Fruit fly (Drosophila melanogaster) whole organism, prepupa: ENCODE results near the gene Spn28Db.

Experiments used
- Blimp-1 ChIP-seq: fragments of 200-800 bp; sonication (Bioruptor generic); optimal IDR thresholded peaks from 3 replicates; lab custom pipeline; 2017; ENCODE audit warnings: missing biosample characterization, missing genetic modification characterization, mild to moderate bottlenecking, moderate library complexity, missing genetic modification reagents
- CG10669 ChIP-seq: fragments of 200-800 bp; sonication (Bioruptor generic); optimal IDR thresholded peaks from 3 replicates; lab custom pipeline; 2018; ENCODE audit warnings: missing biosample characterization, mild to moderate bottlenecking, missing genetic modification characterization, moderate library complexity
- CG11294 ChIP-seq: fragments of 200-800 bp; sonication (Bioruptor generic); IDR thresholded peaks from 2 replicates; pipeline ENCODE4 v1.3.6; 2022; ENCODE audit warnings: missing biosample characterization, missing genetic modification characterization
- CG11762 ChIP-seq: fragments of 200-800 bp; sonication (Bioruptor generic); optimal IDR thresholded peaks from 3 replicates; lab custom pipeline; 2016; ENCODE audit warnings: missing biosample characterization, missing genetic modification characterization; ENCODE audit not compliant: insufficient read depth
- CG15336 ChIP-seq: fragments of 200-800 bp; sonication (Bioruptor generic); IDR thresholded peaks from 2 replicates; pipeline ENCODE4 v1.3.6; 2022; ENCODE audit warnings: missing biosample characterization, missing genetic modification characterization
- CG1621 ChIP-seq: fragments of 200-800 bp; sonication (Bioruptor generic); optimal IDR thresholded peaks from 3 replicates; lab custom pipeline; 2018; ENCODE audit warnings: missing biosample characterization, mild to moderate bottlenecking, missing genetic modification characterization
- CG3032 ChIP-seq: fragments of 200-800 bp; optimal IDR thresholded peaks from 2 replicates; lab custom pipeline; 2019; ENCODE audit warnings: missing biosample characterization, mild to moderate bottlenecking, missing genetic modification characterization, moderate library complexity
- CG32006 ChIP-seq: fragments of 200-800 bp; sonication (Bioruptor generic); optimal IDR thresholded peaks from 3 replicates; lab custom pipeline; 2017; ENCODE audit warnings: missing biosample characterization, mild to moderate bottlenecking, missing genetic modification characterization
- CG34406 ChIP-seq: fragments of 200-800 bp; sonication (Bioruptor generic); optimal IDR thresholded peaks from 3 replicates; lab custom pipeline; 2016; ENCODE audit warnings: missing biosample characterization, missing genetic modification characterization
- CG6163 ChIP-seq: fragments of 200-800 bp; sonication (Bioruptor generic); IDR thresholded peaks from 3 replicates; pipeline ENCODE4 v1.3.6; 2022; ENCODE audit warnings: missing biosample characterization, missing genetic modification characterization
- CG6276 ChIP-seq: fragments of 200-800 bp; sonication (Bioruptor generic); optimal IDR thresholded peaks from 2 replicates; lab custom pipeline; 2017; ENCODE audit warnings: missing biosample characterization, mild to moderate bottlenecking, missing genetic modification characterization
- CG6808 ChIP-seq: fragments of 200-800 bp; sonication (Bioruptor generic); optimal IDR thresholded peaks from 3 replicates; lab custom pipeline; 2017; ENCODE audit warnings: missing biosample characterization, missing genetic modification characterization, mild to moderate bottlenecking, moderate library complexity, missing genetic modification reagents
- CG8119 ChIP-seq: fragments of 200-800 bp; sonication (Bioruptor generic); IDR thresholded peaks from 3 replicates; pipeline ENCODE4 v1.3.6; 2022; ENCODE audit warnings: missing biosample characterization, missing genetic modification characterization
- CG8319 ChIP-seq: fragments of 200-800 bp; sonication (Bioruptor generic); optimal IDR thresholded peaks from 3 replicates; lab custom pipeline; 2016; ENCODE audit warnings: missing biosample characterization, missing genetic modification characterization
- CG8632 ChIP-seq: fragments of 200-800 bp; sonication (Bioruptor generic); optimal IDR thresholded peaks from 3 replicates; lab custom pipeline; 2016; ENCODE audit warnings: missing biosample characterization, missing genetic modification characterization
- CG9139 ChIP-seq: fragments of 200-800 bp; sonication (Bioruptor generic); optimal IDR thresholded peaks from 3 replicates; lab custom pipeline; 2017; ENCODE audit warnings: missing biosample characterization, mild to moderate bottlenecking, missing genetic modification characterization
- Eip75B ChIP-seq: fragments of 200-800 bp; sonication (Bioruptor generic); optimal IDR thresholded peaks from 3 replicates; lab custom pipeline; 2016; ENCODE audit warnings: missing biosample characterization, missing genetic modification characterization
- Eip78C ChIP-seq: fragments of 200-800 bp; sonication (Bioruptor generic); peaks from one replicate; lab custom pipeline; 2016; ENCODE audit warnings: missing biosample characterization, missing genetic modification characterization
- Eip93F ChIP-seq: fragments of 200-800 bp; sonication (Bioruptor generic); optimal IDR thresholded peaks from 2 replicates; lab custom pipeline; 2016; ENCODE audit warnings: missing biosample characterization, mild to moderate bottlenecking, missing genetic modification characterization
- Ets21C ChIP-seq: fragments of 200-800 bp; sonication (Bioruptor generic); optimal IDR thresholded peaks from 3 replicates; lab custom pipeline; 2016; ENCODE audit warnings: missing biosample characterization, missing genetic modification characterization
- Gug ChIP-seq: fragments of 200-800 bp; sonication (Bioruptor generic); IDR thresholded peaks from 2 replicates; pipeline ENCODE4 v1.3.6; 2022; ENCODE audit warnings: missing biosample characterization, missing genetic modification characterization
- Hr38 ChIP-seq: sonication (Bioruptor generic); optimal IDR thresholded peaks from 2 replicates; lab custom pipeline; 2016; ENCODE audit warnings: missing biosample characterization, missing genetic modification characterization
- Hr39 ChIP-seq: fragments of 200-800 bp; sonication (Bioruptor generic); optimal IDR thresholded peaks from 2 replicates; lab custom pipeline; 2016; ENCODE audit warnings: missing biosample characterization, missing genetic modification characterization
- Hr4 ChIP-seq: fragments of 200-800 bp; sonication (Bioruptor generic); optimal IDR thresholded peaks from 3 replicates; lab custom pipeline; 2016; ENCODE audit warnings: missing biosample characterization, missing genetic modification characterization
- Lpt ChIP-seq: fragments of 200-800 bp; sonication (Bioruptor generic); optimal IDR thresholded peaks from 3 replicates; lab custom pipeline; 2016; ENCODE audit warnings: missing biosample characterization, missing genetic modification characterization
- Met ChIP-seq: fragments of 200-800 bp; sonication (Bioruptor generic); optimal IDR thresholded peaks from 3 replicates; lab custom pipeline; 2016; ENCODE audit warnings: missing biosample characterization, missing genetic modification characterization
- OdsH ChIP-seq: fragments of 200-800 bp; sonication (Bioruptor generic); optimal IDR thresholded peaks from 3 replicates; lab custom pipeline; 2016; ENCODE audit warnings: missing biosample characterization, missing genetic modification characterization
- Sox102F ChIP-seq: fragments of 200-800 bp; sonication (Bioruptor generic); optimal IDR thresholded peaks from 2 replicates; lab custom pipeline; 2016; ENCODE audit warnings: missing biosample characterization, mild to moderate bottlenecking, missing genetic modification characterization
- Sox14 ChIP-seq: fragments of 200-800 bp; sonication (Bioruptor generic); optimal IDR thresholded peaks from 3 replicates; lab custom pipeline; 2016; ENCODE audit warnings: missing biosample characterization, missing genetic modification characterization
- achi ChIP-seq: fragments of 200-800 bp; sonication (Bioruptor generic); optimal IDR thresholded peaks from 3 replicates; lab custom pipeline; 2016; ENCODE audit warnings: missing biosample characterization, missing genetic modification characterization
- cyc ChIP-seq: fragments of 200-800 bp; sonication (Bioruptor generic); optimal IDR thresholded peaks from 3 replicates; lab custom pipeline; 2016; ENCODE audit warnings: missing biosample characterization, missing genetic modification characterization
- dsx ChIP-seq: fragments of 200-800 bp; optimal IDR thresholded peaks from 3 replicates; lab custom pipeline; 2019; ENCODE audit warnings: missing biosample characterization, mild to moderate bottlenecking, missing genetic modification characterization, moderate library complexity; ENCODE audit not compliant: poor library complexity, severe bottlenecking
- eg ChIP-seq: fragments of 200-800 bp; sonication (Bioruptor generic); IDR thresholded peaks from 3 replicates; pipeline ENCODE4 v1.3.6; 2022; ENCODE audit warnings: missing biosample characterization, missing genetic modification characterization
- esn ChIP-seq: fragments of 200-800 bp; sonication (Bioruptor generic); optimal IDR thresholded peaks from 2 replicates; lab custom pipeline; 2016; ENCODE audit warnings: missing biosample characterization, mild to moderate bottlenecking, missing genetic modification characterization, moderate library complexity
- fd59A ChIP-seq: fragments of 200-800 bp; sonication (Bioruptor generic); optimal IDR thresholded peaks from 2 replicates; lab custom pipeline; 2017; ENCODE audit warnings: missing biosample characterization, mild to moderate bottlenecking, missing genetic modification characterization, missing genetic modification reagents
- fd85E ChIP-seq: fragments of 200-800 bp; sonication (Bioruptor generic); optimal IDR thresholded peaks from 3 replicates; lab custom pipeline; 2016; ENCODE audit warnings: missing biosample characterization, missing genetic modification characterization
- fkh ChIP-seq: fragments of 200-800 bp; sonication (Bioruptor generic); optimal IDR thresholded peaks from 3 replicates; lab custom pipeline; 2017; ENCODE audit warnings: missing biosample characterization, mild to moderate bottlenecking, missing genetic modification characterization, moderate library complexity
- lz ChIP-seq: fragments of 200-800 bp; sonication (Bioruptor generic); optimal IDR thresholded peaks from 3 replicates; lab custom pipeline; 2016; ENCODE audit warnings: missing biosample characterization, missing genetic modification characterization
- net ChIP-seq: fragments of 200-800 bp; sonication (Bioruptor generic); optimal IDR thresholded peaks from 3 replicates; lab custom pipeline; 2016; ENCODE audit warnings: missing biosample characterization, missing genetic modification characterization
- pdm3 ChIP-seq: fragments of 200-800 bp; sonication (Bioruptor generic); optimal IDR thresholded peaks from 3 replicates; lab custom pipeline; 2016; ENCODE audit warnings: missing biosample characterization, missing genetic modification characterization
- ss ChIP-seq, 2 experiments: fragments of 200-800 bp; sonication (Bioruptor generic); optimal IDR thresholded peaks; 2 replicates in 1 of 2; 3 replicates in 1 of 2; lab custom pipeline; 2017 to 2018; ENCODE audit warnings: mild to moderate bottlenecking in 2 of 2, missing biosample characterization in 2 of 2, missing genetic modification characterization in 2 of 2, moderate library complexity in 1 of 2
- svp ChIP-seq: fragments of 200-800 bp; sonication (Bioruptor generic); peaks from one replicate; lab custom pipeline; 2016; ENCODE audit warnings: missing biosample characterization, missing genetic modification characterization
- vri ChIP-seq: fragments of 200-800 bp; sonication (Bioruptor generic); optimal IDR thresholded peaks from 3 replicates; lab custom pipeline; 2016; ENCODE audit warnings: missing biosample characterization, mild to moderate bottlenecking, missing genetic modification characterization

The Spn28Db gene

DNA sequence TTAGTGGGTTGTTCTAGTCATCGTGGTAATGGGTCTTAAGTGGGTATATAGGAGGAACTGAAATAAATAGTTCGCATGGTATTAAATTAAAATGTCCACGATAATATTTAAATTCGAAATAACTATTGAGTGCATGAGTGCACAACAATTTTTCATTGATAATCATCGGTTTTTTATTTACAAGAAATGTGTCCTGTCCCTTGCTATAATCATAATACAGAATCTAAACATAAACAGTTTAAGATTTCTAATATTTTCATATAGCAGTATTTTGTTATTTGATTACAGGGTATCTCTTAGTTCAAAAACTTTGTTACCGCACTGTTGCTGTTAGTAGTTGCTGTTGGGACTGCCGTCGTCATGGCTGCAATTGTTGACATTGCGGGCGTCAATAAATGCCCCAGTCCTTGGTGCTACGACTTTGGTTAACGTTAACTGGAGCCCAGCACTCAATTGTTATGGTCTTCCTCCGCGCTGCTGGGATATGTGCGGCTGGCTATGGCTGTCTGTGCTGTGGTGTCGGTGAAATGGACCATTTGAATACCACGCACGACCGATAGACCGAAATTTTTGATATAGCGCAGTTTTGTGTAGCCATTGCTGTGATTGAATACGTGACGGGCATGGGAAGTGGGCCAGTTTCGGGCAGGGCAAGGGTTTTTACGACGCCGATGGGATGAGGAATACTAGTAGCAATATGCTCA is 18.5 kb downstream of the Spn28Db start (continued):
- TF ChIP-seq Hr4 (peak; percentile 45), Lpt (GFP tag; lab: Kevin White, UChicago) (no peak), Ets21C (GFP tag; lab: Kevin White, UChicago) (no peak), Sox102F (GFP tag; lab: Kevin White, UChicago) (no peak), OdsH (GFP tag; lab: Kevin White, UChicago) (peak; percentile 36)

DNA sequence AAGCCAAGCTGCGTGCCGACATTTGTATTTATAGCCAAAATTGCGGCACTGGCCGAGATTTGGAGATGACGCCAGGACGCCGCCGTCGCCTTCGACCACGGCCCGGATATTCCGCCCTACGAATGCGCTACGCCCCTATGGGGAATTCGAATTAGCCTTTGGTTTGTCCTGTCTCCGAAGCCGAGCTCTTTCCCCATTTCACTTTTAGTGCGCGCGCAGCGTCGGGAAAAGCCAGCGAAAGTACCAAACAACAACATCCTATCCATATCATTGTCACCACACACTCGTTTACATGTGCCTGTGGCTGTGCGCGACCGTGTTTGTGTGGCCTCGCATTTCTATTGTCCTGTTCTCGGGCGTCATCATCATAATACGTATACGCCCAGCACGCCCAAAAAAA is 19.2 kb downstream of the Spn28Db start, which contains the start of gene Proc:
Proc (minus strand) TSS at position 101 of the 400 bp plus-strand sequence.
- TF ChIP-seq Hr4 (no peak), lz (GFP tag; lab: Kevin White, UChicago) (no peak), CG8632 (no peak), Sox14 (no peak), CG6163 (GFP tag; lab: Robert Waterston, UW) (no peak), Eip93F (GFP tag; lab: Kevin White, UChicago) (no peak)

DNA sequence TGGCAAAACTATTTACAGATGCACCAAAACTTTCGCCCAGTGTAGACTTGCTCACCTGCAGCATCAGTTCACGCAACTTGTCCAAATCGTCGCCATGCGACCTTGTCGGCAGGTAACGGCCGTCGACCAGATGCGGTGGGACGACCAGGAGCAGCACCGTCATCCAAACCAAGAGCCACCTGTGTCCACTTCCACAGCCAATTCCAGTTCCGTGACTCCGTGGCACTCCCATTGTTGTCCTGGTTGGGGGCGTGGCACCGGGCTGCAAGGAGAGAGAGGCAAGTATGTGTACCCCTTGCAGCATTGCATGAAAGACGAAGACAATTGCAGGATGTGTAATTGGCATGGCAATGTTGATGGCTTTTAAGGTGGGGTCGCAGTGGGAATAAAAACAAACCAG is 20.3 kb downstream of the Spn28Db start:
- TF ChIP-seq svp (peak; percentile 71), eg (GFP tag; lab: Robert Waterston, UW) (peak; percentile 17; the same call in 1 of the 3 replicates), CG11294 (GFP tag; lab: Robert Waterston, UW) (0 out of 2 replicates have a peak, but pooled peaks have one; percentile 10), CG8319 (GFP tag; lab: Kevin White, UChicago) (no peak), CG32006 (GFP tag; lab: Kevin White, UChicago) (peak; percentile 34), Eip93F (GFP tag; lab: Kevin White, UChicago) (no peak), CG15336 (GFP tag; lab: Robert Waterston, UW) (no peak), Eip78C (GFP tag; lab: Kevin White, UChicago) (peak; percentile 34)
- TF ChIP-seq, all 60 proteins: peak for 5

DNA sequence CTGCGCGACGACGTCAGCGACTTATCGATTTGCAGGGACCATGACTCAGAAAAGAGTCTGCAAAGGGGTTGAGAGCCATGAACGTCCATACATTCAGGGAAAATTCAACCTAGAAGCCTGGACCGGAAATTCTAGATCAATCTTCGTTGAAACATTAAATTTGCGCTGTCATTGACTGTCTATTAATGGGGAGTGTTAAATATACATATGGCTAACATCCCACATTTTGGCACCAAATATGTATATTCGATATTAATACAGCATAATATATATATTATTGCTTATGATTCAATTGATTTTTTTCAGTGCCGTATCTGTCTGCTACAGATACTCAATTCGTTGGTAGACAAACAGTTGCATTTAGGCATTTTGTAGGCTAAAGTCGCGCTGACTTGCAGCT is 21.9 kb downstream of the Spn28Db start:
- TF ChIP-seq Hr39 (GFP tag; lab: Kevin White, UChicago) (no peak), CG34406 (GFP tag; lab: Kevin White, UChicago) (no peak), Eip78C (GFP tag; lab: Kevin White, UChicago) (peak; percentile 78), Eip93F (GFP tag; lab: Kevin White, UChicago) (no peak), fd85E (no peak), dsx (GFP tag; lab: Kevin White, UChicago) (peak; percentile 43), CG10669 (GFP tag; lab: Kevin White, UChicago) (peak; percentile 44), Met (GFP tag; lab: Kevin White, UChicago) (no peak), Gug (GFP tag; lab: Robert Waterston, UW) (no peak), Blimp-1 (GFP tag; lab: Kevin White, UChicago) (no peak), CG3032 (tag; lab: Kevin White, UChicago) (peak; percentile 35), vri (GFP tag; lab: Kevin White, UChicago) (no peak), CG1621 (peak; percentile 13), achi (GFP tag; lab: Kevin White, UChicago) (peak; percentile 5), CG8119 (peak; percentile 37; the same call in 1 of the 3 replicates), CG6808 (GFP tag; lab: Kevin White, UChicago) (peak; percentile 10), pdm3 (peak; percentile 12), Lpt (GFP tag; lab: Kevin White, UChicago) (no peak), Eip75B (GFP tag; lab: Kevin White, UChicago) (peak; percentile 18), svp (no peak), fkh (GFP tag; lab: Kevin White, UChicago) (no peak), CG11762 (no peak), CG8319 (GFP tag; lab: Kevin White, UChicago) (peak; percentile 1), cyc (GFP tag; lab: Kevin White, UChicago) (no peak), ss (GFP tag; optimal IDR thresholded peaks at IDR 0.05; lab: Kevin White, UChicago) (peak in 1 of 2 experiments; percentile 30), Hr38 (GFP tag; lab: Kevin White, UChicago) (no peak), Ets21C (GFP tag; lab: Kevin White, UChicago) (no peak), net (GFP tag; lab: Kevin White, UChicago) (no peak), CG11294 (GFP tag; lab: Robert Waterston, UW) (no peak; the same call in 1 of the 2 replicates), CG6276 (GFP tag; lab: Kevin White, UChicago) (peak; percentile 2), esn (GFP tag; lab: Kevin White, UChicago) (no peak), lz (GFP tag; lab: Kevin White, UChicago) (no peak), CG8632 (no peak), fd59A (GFP tag; lab: Kevin White, UChicago) (no peak), CG9139 (GFP tag; lab: Kevin White, UChicago) (no peak), OdsH (GFP tag; lab: Kevin White, UChicago) (peak; percentile 36)
